Worm (Caenorhabditis elegans) whole organism, L1 larva: ENCODE measurements around the gene lact-4.

Source experiments
- C16A3.4 ChIP-seq: fragments of 150-350 bp; optimal IDR thresholded peaks from 2 replicates; lab custom pipeline; 2014; ENCODE audit warnings: missing biosample characterization, missing genetic modification characterization
- aly-2 ChIP-seq: fragments of 150-350 bp; optimal IDR thresholded peaks from 2 replicates; lab custom pipeline; 2014; ENCODE audit warnings: missing biosample characterization, missing genetic modification characterization
- ama-1 ChIP-seq: fragments of 150-350 bp; optimal IDR thresholded peaks from 2 replicates; lab custom pipeline; 2014
- ets-5 ChIP-seq: fragments of 200-800 bp; sonication (Bioruptor generic); IDR thresholded peaks from 2 replicates; pipeline ENCODE4 v1.3.6; 2022; ENCODE audit warnings: missing genetic modification characterization, missing compliant biosample characterization
- jun-1 ChIP-seq: fragments of 150-350 bp; optimal IDR thresholded peaks from 2 replicates; lab custom pipeline; 2014; ENCODE audit warnings: missing biosample characterization, missing genetic modification reagents, missing genetic modification characterization
- mdl-1 ChIP-seq, 2 experiments: fragments of 150-350 bp; optimal IDR thresholded peaks; 2 replicates each; lab custom pipeline; 2014 to 2017; ENCODE audit warnings: missing biosample characterization in 2 of 2, missing genetic modification characterization in 2 of 2, inconsistent platforms in 1 of 2
- nhr-11 ChIP-seq: fragments of 150-350 bp; optimal IDR thresholded peaks from 2 replicates; lab custom pipeline; 2014; ENCODE audit warnings: missing biosample characterization, missing genetic modification characterization
- nhr-28 ChIP-seq: fragments of 150-350 bp; optimal IDR thresholded peaks from 2 replicates; lab custom pipeline; 2014; ENCODE audit warnings: missing biosample characterization, missing genetic modification characterization
- pag-3 ChIP-seq: sonication (generic microtip); optimal IDR thresholded peaks from 2 replicates; lab custom pipeline; 2017; ENCODE audit warnings: missing genetic modification characterization, mild to moderate bottlenecking, missing compliant biosample characterization, antibody characterized with exemption, borderline replicate concordance; ENCODE audit not compliant: insufficient read depth
- sptf-1 ChIP-seq: fragments of 150-350 bp; optimal IDR thresholded peaks from 2 replicates; lab custom pipeline; 2014; ENCODE audit warnings: missing biosample characterization, missing genetic modification characterization
- unc-62 ChIP-seq: fragments of 150-350 bp; optimal IDR thresholded peaks from 2 replicates; lab custom pipeline; 2014; ENCODE audit warnings: missing biosample characterization, missing genetic modification reagents, missing genetic modification characterization
- ztf-11 ChIP-seq, 2 experiments: sonication (generic microtip); optimal IDR thresholded peaks; 2 replicates each; lab custom pipeline; 2016 to 2017; ENCODE audit warnings: missing genetic modification characterization in 2 of 2, missing biosample characterization in 1 of 2, missing compliant biosample characterization in 1 of 2

- TF ChIP-seq pag-3 (tag; lab: Kevin White, UChicago), result no peak
- no peak for TF ChIP-seq sptf-1 (tag; lab: Kevin White, UChicago)
- TF ChIP-seq ets-5 (GFP tag; lab: Robert Waterston, UW), result no peak
- no peak for TF ChIP-seq aly-2 (tag; lab: Kevin White, UChicago)
- no peak for TF ChIP-seq mdl-1 (tag; optimal IDR thresholded peaks at IDR 0.05; lab: Kevin White, UChicago)
- no peak for TF ChIP-seq ztf-11 (tag; optimal IDR thresholded peaks at IDR 0.05; lab: Kevin White, UChicago)
- no peak for TF ChIP-seq jun-1
- TF ChIP-seq nhr-28 (tag; lab: Kevin White, UChicago), result no peak
- TF ChIP-seq unc-62, result no peak
- no peak for TF ChIP-seq ama-1 (lab: Kevin White, UChicago)
- TF ChIP-seq C16A3.4 (tag; lab: Kevin White, UChicago), result no peak
- no peak for TF ChIP-seq nhr-11 (tag; lab: Kevin White, UChicago)
Measured at ce11 chrII:8488123-8488522, 7.8 kb upstream of the lact-4 start.
